Fruit fly (Drosophila melanogaster) S2 (cell line): Measurements from ENCODE around the gene CG7326.

Experiments
- CG8478 ChIP-seq: fragments of >200 bp; optimal IDR thresholded peaks from 2 replicates; lab custom pipeline; 2018
- CTCF ChIP-seq, 2 experiments: fragments of >200 bp; optimal IDR thresholded peaks; 2 replicates each; lab custom pipeline; 2018

- no peak for TF ChIP-seq CTCF (optimal IDR thresholded peaks at IDR 0.05; lab: Kevin White, UChicago)
- no peak for TF ChIP-seq CG8478 (lab: Kevin White, UChicago)
Observed at dm6 chrX:18836315-18836714, 27.3 kb downstream of the CG7326 start.
